Fruit fly (Drosophila melanogaster): Measurements from ENCODE around the gene Prp4k.
A peak's percentile ranks its signal among the peaks of the same experiment; 100 is the strongest.

Prp4k gene

dm6 chr3L:203536-204135, 7.6 kb downstream of the Prp4k start, which contains the start of gene NitFhit:
Gene NitFhit (plus strand): TSS chr3L:203730.
- TF ChIP-seq CG9948 (tag; optimal IDR thresholded peaks at IDR 0.05), result no peak
- peak; percentile 29 for TF ChIP-seq gl (tag; optimal IDR thresholded peaks at IDR 0.05)

dm6 chr3L:199754-200596, 11.3 kb downstream of the Prp4k start, which contains the start of the genes rno and mri:
Gene rno (minus strand): TSS chr3L:199762.
Gene mri (plus strand): TSS chr3L:200174.
- TF ChIP-seq Pif1B (GFP tag; optimal IDR thresholded peaks at IDR 0.05) (no peak), Ets98B (GFP tag; IDR thresholded peaks at IDR 0.05) (peak; percentile 36; the same call in 1 of the 2 replicates), rn (GFP tag; IDR thresholded peaks at IDR 0.05) (peak; percentile 58), EcR (GFP tag; optimal IDR thresholded peaks at IDR 0.05) (no peak), Pif1A (GFP tag; optimal IDR thresholded peaks at IDR 0.05) (no peak), gl (tag; optimal IDR thresholded peaks at IDR 0.05) (no peak), CG9948 (tag; optimal IDR thresholded peaks at IDR 0.05) (peak; percentile 53), CG15710 (tag; optimal IDR thresholded peaks at IDR 0.05) (peak; percentile 61), Snoo (tag; optimal IDR thresholded peaks at IDR 0.05) (peak; percentile 22), CG13204 (GFP tag; optimal IDR thresholded peaks at IDR 0.05) (no peak), CG17806 (tag; optimal IDR thresholded peaks at IDR 0.05) (peak; percentile 44), CG4496 (GFP tag; IDR thresholded peaks at IDR 0.05) (peak; percentile 64; the same call in 1 of the 3 replicates), CG8159 (tag; optimal IDR thresholded peaks at IDR 0.05) (peak; percentile 66), CG32121 (GFP tag; IDR thresholded peaks at IDR 0.05) (no peak), CG34367 (tag; optimal IDR thresholded peaks at IDR 0.05) (peak; percentile 41)

DNA sequence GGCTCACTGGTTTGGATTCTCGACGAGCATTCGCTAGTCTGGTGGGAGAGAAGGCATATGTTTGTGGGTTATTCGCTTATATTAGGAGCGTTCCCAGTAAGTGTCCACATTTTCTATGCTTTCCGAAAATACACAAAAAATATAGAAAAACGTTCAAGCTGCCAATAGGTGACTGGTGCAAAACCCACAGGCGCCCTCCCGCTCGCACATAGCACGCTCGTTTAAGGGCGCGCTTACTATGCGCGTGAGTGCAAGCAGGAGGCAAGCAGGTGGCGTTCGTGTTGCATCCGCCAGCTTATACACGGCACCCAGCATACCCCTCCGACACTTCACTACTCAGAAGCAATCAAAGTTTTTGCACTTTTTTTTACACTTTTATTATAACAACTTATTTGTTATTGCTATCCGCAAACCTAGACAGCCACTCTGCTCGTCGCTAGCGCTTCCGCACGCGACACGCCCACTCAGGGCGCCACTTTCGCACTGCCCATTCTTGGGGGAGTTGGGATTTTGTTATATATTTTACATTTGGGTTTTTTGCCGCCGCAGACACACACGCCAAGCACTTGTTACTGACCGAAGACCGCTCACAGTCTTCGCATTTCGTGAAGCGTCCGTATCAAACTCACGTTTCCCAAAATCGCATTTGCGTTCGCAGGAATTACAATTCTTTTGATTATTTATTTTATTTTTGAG, 12.1 kb downstream of the Prp4k start:
- TF ChIP-seq CG8301 (tag; optimal IDR thresholded peaks at IDR 0.05) (no peak), CG15710 (tag; optimal IDR thresholded peaks at IDR 0.05) (peak; percentile 43), rn (GFP tag; IDR thresholded peaks at IDR 0.05) (peak; percentile 69), fd96Ca (GFP tag; IDR thresholded peaks at IDR 0.05) (peak; percentile 55; the same call in 2 of the 3 replicates), Pif1A (GFP tag; optimal IDR thresholded peaks at IDR 0.05) (no peak), CG14655 (GFP tag; optimal IDR thresholded peaks at IDR 0.05) (no peak), Ets98B (GFP tag; IDR thresholded peaks at IDR 0.05) (peak; percentile 52), CG4496 (GFP tag; IDR thresholded peaks at IDR 0.05) (peak; percentile 61), CG32121 (GFP tag; IDR thresholded peaks at IDR 0.05) (peak; percentile 34; the same call in 1 of the 2 replicates)

dm6 chr3L:184251-184650, 27.0 kb downstream of the Prp4k start, which contains the start of the genes CG34140, Mkp and Mtch:
Gene CG34140 (minus strand): TSS chr3L:184424.
Gene Mkp (minus strand): TSS chr3L:184540.
Gene Mtch (plus strand): TSS chr3L:184626.
- peak; percentile 73 for TF ChIP-seq CG15710 (tag; optimal IDR thresholded peaks at IDR 0.05)
- no peak for TF ChIP-seq rn (GFP tag; IDR thresholded peaks at IDR 0.05)
- peak; percentile 81 for TF ChIP-seq fd96Ca (GFP tag; IDR thresholded peaks at IDR 0.05)
- TF ChIP-seq gl (tag; optimal IDR thresholded peaks at IDR 0.05), result peak; percentile 10
- no peak for TF ChIP-seq D1 (tag; optimal IDR thresholded peaks at IDR 0.05)
- peak; percentile 79 for TF ChIP-seq CG4496 (GFP tag; IDR thresholded peaks at IDR 0.05)
- no peak for TF ChIP-seq CG9948 (tag; optimal IDR thresholded peaks at IDR 0.05)
- TF ChIP-seq Snoo (tag; optimal IDR thresholded peaks at IDR 0.05), result no peak
- no peak for TF ChIP-seq Pif1A (GFP tag; optimal IDR thresholded peaks at IDR 0.05)
- no peak for TF ChIP-seq Pif1B (GFP tag; optimal IDR thresholded peaks at IDR 0.05)
- TF ChIP-seq CG32121 (GFP tag; IDR thresholded peaks at IDR 0.05), result peak; percentile 63
- TF ChIP-seq CG10348 (GFP tag; IDR thresholded peaks at IDR 0.05), result no peak
- peak; percentile 66 for TF ChIP-seq CG17806 (tag; optimal IDR thresholded peaks at IDR 0.05)
- no peak for TF ChIP-seq CG13204 (GFP tag; optimal IDR thresholded peaks at IDR 0.05)
- TF ChIP-seq CG12605 (GFP tag; IDR thresholded peaks at IDR 0.05), result no peak
- TF ChIP-seq EcR (GFP tag; optimal IDR thresholded peaks at IDR 0.05), result no peak
- TF ChIP-seq Ets98B (GFP tag; IDR thresholded peaks at IDR 0.05), result peak; percentile 72
- no peak for TF ChIP-seq CG14655 (GFP tag; optimal IDR thresholded peaks at IDR 0.05)
- no peak for TF ChIP-seq CG8301 (tag; optimal IDR thresholded peaks at IDR 0.05)
- TF ChIP-seq CG34367 (tag; optimal IDR thresholded peaks at IDR 0.05), result peak; percentile 13
- no peak for TF ChIP-seq CG8159 (tag; optimal IDR thresholded peaks at IDR 0.05)

DNA sequence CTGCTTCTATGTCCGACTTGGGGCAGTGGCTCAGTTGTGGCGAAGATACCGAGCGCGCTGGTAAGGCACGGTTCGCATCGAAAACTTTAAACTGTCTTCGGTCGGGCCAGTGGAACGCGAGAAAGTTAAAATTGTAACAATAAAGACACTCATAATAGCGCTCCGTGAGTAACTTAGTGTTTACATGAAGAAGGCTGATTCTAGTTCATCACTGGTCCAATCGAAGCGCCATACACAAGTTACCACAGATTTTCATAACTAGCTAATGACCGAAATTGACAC, 31.1 kb downstream of the Prp4k start:
- TF ChIP-seq gl (tag; optimal IDR thresholded peaks at IDR 0.05) (no peak), CG12605 (GFP tag; IDR thresholded peaks at IDR 0.05) (no peak), Pif1A (GFP tag; optimal IDR thresholded peaks at IDR 0.05) (no peak), CG9948 (tag; optimal IDR thresholded peaks at IDR 0.05) (no peak), CG8159 (tag; optimal IDR thresholded peaks at IDR 0.05) (no peak), CG15710 (tag; optimal IDR thresholded peaks at IDR 0.05) (no peak), Pif1B (GFP tag; optimal IDR thresholded peaks at IDR 0.05) (no peak), Snoo (tag; optimal IDR thresholded peaks at IDR 0.05) (no peak), CG4496 (GFP tag; IDR thresholded peaks at IDR 0.05) (no peak), CG14655 (GFP tag; optimal IDR thresholded peaks at IDR 0.05) (no peak), CG8301 (tag; optimal IDR thresholded peaks at IDR 0.05) (no peak), fd96Ca (GFP tag; IDR thresholded peaks at IDR 0.05) (no peak), D1 (tag; optimal IDR thresholded peaks at IDR 0.05) (no peak), CG13204 (GFP tag; optimal IDR thresholded peaks at IDR 0.05) (no peak), CG10348 (GFP tag; IDR thresholded peaks at IDR 0.05) (no peak), rn (GFP tag; IDR thresholded peaks at IDR 0.05) (no peak)

All from whole organism, pupa.